Fruit fly (Drosophila melanogaster) whole organism, embryonic: ENCODE measurements around the gene ct.
A peak's percentile ranks its signal among the peaks of the same experiment; 100 is the strongest.

Source experiments
- Asciz ChIP-seq: fragments of 200-800 bp; sonication (Bioruptor generic); optimal IDR thresholded peaks from 2 replicates; lab custom pipeline; 2017; ENCODE audit warnings: missing biosample characterization, mild to moderate bottlenecking, missing genetic modification characterization, missing genetic modification reagents
- Atf3 ChIP-seq: fragments of 200-800 bp; sonication (Bioruptor generic); optimal IDR thresholded peaks from 3 replicates; lab custom pipeline; 2016; ENCODE audit warnings: missing biosample characterization, missing genetic modification characterization
- B-H2 ChIP-seq: fragments of 200-800 bp; sonication (Bioruptor generic); optimal IDR thresholded peaks from 2 replicates; lab custom pipeline; 2018; ENCODE audit warnings: missing biosample characterization, mild to moderate bottlenecking, missing genetic modification characterization
- CG10209 ChIP-seq: fragments of 200-800 bp; sonication (Bioruptor generic); optimal IDR thresholded peaks from 3 replicates; lab custom pipeline; 2017; ENCODE audit warnings: missing biosample characterization, mild to moderate bottlenecking, missing genetic modification characterization, missing genetic modification reagents
- CG10431 ChIP-seq: fragments of 200-800 bp; sonication (Bioruptor generic); optimal IDR thresholded peaks from 3 replicates; lab custom pipeline; 2018; ENCODE audit warnings: missing biosample characterization, mild to moderate bottlenecking, missing genetic modification characterization
- CG10959 ChIP-seq: fragments of 200-800 bp; sonication (Bioruptor generic); IDR thresholded peaks from 2 replicates; pipeline ENCODE4 v1.3.6; 2022; ENCODE audit warnings: missing biosample characterization, missing genetic modification characterization
- CG11093 ChIP-seq: fragments of 200-800 bp; sonication (Bioruptor generic); IDR thresholded peaks from 3 replicates; pipeline ENCODE4 v1.3.6; 2022; ENCODE audit warnings: missing biosample characterization, missing genetic modification characterization
- CG11695 ChIP-seq: fragments of 200-800 bp; sonication (Bioruptor generic); IDR thresholded peaks from 3 replicates; pipeline ENCODE4 v1.3.6; 2022; ENCODE audit warnings: missing biosample characterization, missing genetic modification characterization
- CG11696 ChIP-seq: fragments of 200-800 bp; sonication (Bioruptor generic); IDR thresholded peaks from 2 replicates; pipeline ENCODE4 v1.3.6; 2022; ENCODE audit warnings: missing biosample characterization, missing genetic modification characterization
- CG12155 ChIP-seq: fragments of 200-800 bp; sonication (Bioruptor generic); optimal IDR thresholded peaks from 3 replicates; lab custom pipeline; 2016; ENCODE audit warnings: missing biosample characterization, missing genetic modification characterization
- CG14014 ChIP-seq: fragments of 200-800 bp; sonication (Bioruptor generic); IDR thresholded peaks from 2 replicates; pipeline ENCODE4 v1.3.6; 2022; ENCODE audit warnings: missing biosample characterization, missing genetic modification characterization
- CG2678 ChIP-seq: fragments of 200-800 bp; sonication (Bioruptor generic); optimal IDR thresholded peaks from 3 replicates; lab custom pipeline; 2019; ENCODE audit warnings: missing biosample characterization, mild to moderate bottlenecking, missing genetic modification characterization, moderate library complexity
- CG31365 ChIP-seq: fragments of 200-800 bp; sonication (Bioruptor generic); optimal IDR thresholded peaks from 2 replicates; lab custom pipeline; 2018; ENCODE audit warnings: missing biosample characterization, mild to moderate bottlenecking, missing genetic modification characterization
- CG4360 ChIP-seq: fragments of 200-800 bp; sonication (Bioruptor generic); IDR thresholded peaks from 2 replicates; pipeline ENCODE4 v1.3.6; 2022; ENCODE audit warnings: missing biosample characterization, missing genetic modification characterization
- CG4707 ChIP-seq: fragments of 200-800 bp; sonication (Bioruptor generic); optimal IDR thresholded peaks from 2 replicates; lab custom pipeline; 2018; ENCODE audit warnings: missing biosample characterization, mild to moderate bottlenecking, missing genetic modification characterization, moderate library complexity
- CG4854 ChIP-seq: fragments of 200-800 bp; sonication (Bioruptor generic); optimal IDR thresholded peaks from 2 replicates; lab custom pipeline; 2016; ENCODE audit warnings: missing biosample characterization, missing genetic modification characterization, inconsistent platforms
- CG5180 ChIP-seq: fragments of 200-800 bp; sonication (Bioruptor generic); optimal IDR thresholded peaks from 3 replicates; lab custom pipeline; 2017; ENCODE audit warnings: missing biosample characterization, missing genetic modification characterization, mild to moderate bottlenecking, moderate library complexity, missing genetic modification reagents
- CG6854 ChIP-seq: fragments of 200-800 bp; sonication (Bioruptor generic); optimal IDR thresholded peaks from 3 replicates; lab custom pipeline; 2017; ENCODE audit warnings: missing biosample characterization, mild to moderate bottlenecking, missing genetic modification characterization
- CG7556 ChIP-seq: fragments of 200-800 bp; sonication (Bioruptor generic); optimal IDR thresholded peaks from 2 replicates; lab custom pipeline; 2017; ENCODE audit warnings: missing biosample characterization, mild to moderate bottlenecking, missing genetic modification characterization
- CG8089 ChIP-seq: fragments of 200-800 bp; sonication (Bioruptor generic); optimal IDR thresholded peaks from 3 replicates; lab custom pipeline; 2016; ENCODE audit warnings: missing biosample characterization, missing genetic modification characterization
- CG9609 ChIP-seq: fragments of 200-800 bp; sonication (Bioruptor generic); optimal IDR thresholded peaks from 3 replicates; lab custom pipeline; 2016; ENCODE audit warnings: missing biosample characterization, missing genetic modification characterization
- Dek ChIP-seq: fragments of 200-800 bp; sonication (Bioruptor generic); optimal IDR thresholded peaks from 3 replicates; lab custom pipeline; 2019; ENCODE audit warnings: missing biosample characterization, mild to moderate bottlenecking, missing genetic modification characterization, moderate library complexity
- Elba2 ChIP-seq: fragments of 200-800 bp; sonication (Bioruptor generic); optimal IDR thresholded peaks from 3 replicates; lab custom pipeline; 2016; ENCODE audit warnings: missing biosample characterization, missing genetic modification characterization
- Fer2 ChIP-seq: fragments of 200-800 bp; sonication (Bioruptor generic); optimal IDR thresholded peaks from 2 replicates; lab custom pipeline; 2018; ENCODE audit warnings: missing biosample characterization, mild to moderate bottlenecking, missing genetic modification characterization, moderate library complexity
- HmgZ ChIP-seq: fragments of 200-800 bp; sonication (Bioruptor generic); optimal IDR thresholded peaks from 2 replicates; lab custom pipeline; 2018; ENCODE audit warnings: missing biosample characterization, mild to moderate bottlenecking, missing genetic modification characterization
- Hmr ChIP-seq: fragments of 200-800 bp; sonication (Bioruptor generic); optimal IDR thresholded peaks from 3 replicates; lab custom pipeline; 2017; ENCODE audit warnings: mild to moderate bottlenecking, missing biosample characterization, missing genetic modification reagents, missing genetic modification characterization
- Hmx ChIP-seq: fragments of 200-800 bp; sonication (Bioruptor generic); optimal IDR thresholded peaks from 2 replicates; lab custom pipeline; 2016; ENCODE audit warnings: missing biosample characterization, missing genetic modification characterization
- Meics ChIP-seq: fragments of 200-800 bp; sonication (Bioruptor generic); optimal IDR thresholded peaks from 2 replicates; lab custom pipeline; 2017; ENCODE audit warnings: missing biosample characterization, mild to moderate bottlenecking, missing genetic modification characterization
- Myb ChIP-seq: fragments of 200-800 bp; sonication (Bioruptor generic); optimal IDR thresholded peaks from 2 replicates; lab custom pipeline; 2016; ENCODE audit warnings: missing biosample characterization, missing genetic modification characterization
- Nf-YC ChIP-seq: fragments of 200-800 bp; optimal IDR thresholded peaks from 3 replicates; lab custom pipeline; 2019; ENCODE audit warnings: missing biosample characterization, mild to moderate bottlenecking, missing genetic modification characterization, moderate library complexity
- Ravus ChIP-seq: fragments of 200-800 bp; sonication (Bioruptor generic); IDR thresholded peaks from 2 replicates; pipeline ENCODE4 v1.3.6; 2022; ENCODE audit warnings: missing biosample characterization, missing genetic modification characterization
- TFAM ChIP-seq: fragments of 200-800 bp; sonication (Bioruptor generic); optimal IDR thresholded peaks from 2 replicates; lab custom pipeline; 2017; ENCODE audit warnings: missing biosample characterization, missing genetic modification characterization, inconsistent platforms
- aop ChIP-seq: fragments of 200-800 bp; sonication (Bioruptor generic); IDR thresholded peaks from 2 replicates; pipeline ENCODE4 v1.3.6; 2022; ENCODE audit warnings: missing biosample characterization, missing genetic modification characterization
- bowl ChIP-seq: fragments of 200-800 bp; sonication (Bioruptor generic); IDR thresholded peaks from 2 replicates; pipeline ENCODE4 v1.3.6; 2022; ENCODE audit warnings: missing biosample characterization, missing genetic modification characterization
- cato ChIP-seq: fragments of 200-800 bp; sonication (Bioruptor generic); optimal IDR thresholded peaks from 2 replicates; lab custom pipeline; 2016; ENCODE audit warnings: missing biosample characterization, missing genetic modification characterization, borderline replicate concordance
- corto ChIP-seq: fragments of 200-800 bp; sonication (Bioruptor generic); optimal IDR thresholded peaks from 2 replicates; lab custom pipeline; 2016; ENCODE audit warnings: missing biosample characterization, mild to moderate bottlenecking, missing genetic modification characterization, moderate library complexity
- ems ChIP-seq: fragments of 200-800 bp; sonication (Bioruptor generic); optimal IDR thresholded peaks from 3 replicates; lab custom pipeline; 2016; ENCODE audit warnings: missing biosample characterization, missing genetic modification characterization
- fd64A ChIP-seq: fragments of 200-800 bp; sonication (Bioruptor generic); optimal IDR thresholded peaks from 3 replicates; lab custom pipeline; 2018; ENCODE audit warnings: missing biosample characterization, mild to moderate bottlenecking, missing genetic modification characterization
- fd96Cb ChIP-seq: fragments of 200-800 bp; sonication (Bioruptor generic); optimal IDR thresholded peaks from 2 replicates; lab custom pipeline; 2018; ENCODE audit warnings: missing biosample characterization, mild to moderate bottlenecking, missing genetic modification characterization, moderate library complexity
- grau ChIP-seq: fragments of 200-800 bp; optimal IDR thresholded peaks from 3 replicates; lab custom pipeline; 2019; ENCODE audit warnings: missing biosample characterization, mild to moderate bottlenecking, missing genetic modification characterization, moderate library complexity
- hkb ChIP-seq, 2 experiments: fragments of 200-800 bp in 1 of 2; fragments of >200 bp in 1 of 2; sonication (Bioruptor generic) in 1 of 2; IDR thresholded peaks in 1 of 2; optimal IDR thresholded peaks in 1 of 2; 2 replicates each; pipeline versions ENCODE4 v1.3.6 to Lab custom; 2017 to 2022; ENCODE audit warnings: missing biosample characterization in 1 of 2, missing genetic modification characterization in 1 of 2
- kah ChIP-seq: fragments of 200-800 bp; sonication (Bioruptor generic); optimal IDR thresholded peaks from 2 replicates; lab custom pipeline; 2018; ENCODE audit warnings: missing biosample characterization, mild to moderate bottlenecking, missing genetic modification characterization
- lbe ChIP-seq: fragments of 200-800 bp; sonication (Bioruptor generic); optimal IDR thresholded peaks from 2 replicates; lab custom pipeline; 2016; ENCODE audit warnings: missing biosample characterization, mild to moderate bottlenecking, missing genetic modification characterization
- lilli ChIP-seq: fragments of 200-800 bp; sonication (Bioruptor generic); optimal IDR thresholded peaks from 3 replicates; lab custom pipeline; 2016; ENCODE audit warnings: missing biosample characterization, missing genetic modification characterization
- oc ChIP-seq: fragments of 200-800 bp; sonication (Bioruptor generic); optimal IDR thresholded peaks from 2 replicates; lab custom pipeline; 2018; ENCODE audit warnings: missing biosample characterization, mild to moderate bottlenecking, missing genetic modification characterization, moderate library complexity
- scrt ChIP-seq: fragments of 200-800 bp; sonication (Bioruptor generic); optimal IDR thresholded peaks from 2 replicates; lab custom pipeline; 2018; ENCODE audit warnings: missing biosample characterization, mild to moderate bottlenecking, missing genetic modification characterization, moderate library complexity
- ssp ChIP-seq: fragments of 200-800 bp; sonication (Bioruptor generic); IDR thresholded peaks from 2 replicates; pipeline ENCODE4 v1.3.6; 2022; ENCODE audit warnings: missing biosample characterization, missing genetic modification characterization
- stwl ChIP-seq: fragments of 200-800 bp; sonication (Bioruptor generic); optimal IDR thresholded peaks from 3 replicates; lab custom pipeline; 2018; ENCODE audit warnings: missing biosample characterization, mild to moderate bottlenecking, missing genetic modification characterization, moderate library complexity
- trem ChIP-seq: fragments of 200-800 bp; optimal IDR thresholded peaks from 3 replicates; lab custom pipeline; 2019; ENCODE audit warnings: missing biosample characterization, mild to moderate bottlenecking, missing genetic modification characterization, moderate library complexity
- zen2 ChIP-seq: fragments of 200-800 bp; sonication (Bioruptor generic); IDR thresholded peaks from 3 replicates; pipeline ENCODE4 v1.3.6; 2022; ENCODE audit warnings: missing biosample characterization, missing genetic modification characterization; ENCODE audit not compliant: partially characterized antibody

ct gene

dm6 chrX:7690683-7691082 is 82.5 kb downstream of the ct start (continued):
- TF ChIP-seq CG14014 (peak; percentile 53; the same call in 1 of the 2 replicates), Hmx (GFP tag; lab: Kevin White, UChicago) (no peak), oc (tag; lab: Kevin White, UChicago) (no peak), Atf3 (GFP tag; lab: Kevin White, UChicago) (peak; percentile 28), cato (GFP tag; lab: Kevin White, UChicago) (no peak), hkb (optimal IDR thresholded peaks at IDR 0.05; lab: Kevin White, UChicago) (no peak), hkb (GFP tag; IDR thresholded peaks at IDR 0.05; lab: Robert Waterston, UW) (peak; percentile 54; the same call in 1 of the 2 replicates), fd96Cb (tag; lab: Kevin White, UChicago) (no peak), CG4707 (GFP tag; lab: Kevin White, UChicago) (peak; percentile 48), CG6854 (GFP tag; lab: Kevin White, UChicago) (peak; percentile 68), CG8089 (peak; percentile 34), ems (GFP tag; lab: Kevin White, UChicago) (no peak), HmgZ (peak; percentile 31), CG10209 (peak; percentile 39), CG12155 (GFP tag; lab: Kevin White, UChicago) (peak; percentile 7), Hmr (no peak), CG11695 (GFP tag; lab: Robert Waterston, UW) (0 out of 3 replicates have a peak, but pooled peaks have one; percentile 32), bowl (GFP tag; lab: Robert Waterston, UW) (0 out of 2 replicates have a peak, but pooled peaks have one; percentile 34), Nf-YC (tag; lab: Kevin White, UChicago) (peak; percentile 46), CG10959 (GFP tag; lab: Robert Waterston, UW) (no peak), Fer2 (tag; lab: Kevin White, UChicago) (peak; percentile 26), CG5180 (GFP tag; lab: Kevin White, UChicago) (peak; percentile 73), ssp (GFP tag; lab: Robert Waterston, UW) (no peak), TFAM (no peak), fd64A (peak; percentile 79), Ravus (no peak), zen2 (GFP tag; lab: Robert Waterston, UW) (no peak), CG7556 (no peak), trem (tag; lab: Kevin White, UChicago) (peak; percentile 17), Elba2 (GFP tag; lab: Kevin White, UChicago) (no peak), B-H2 (GFP tag; lab: Kevin White, UChicago) (peak; percentile 61), CG2678 (tag; lab: Kevin White, UChicago) (no peak), Asciz (GFP tag; lab: Kevin White, UChicago) (peak; percentile 76), Dek (tag; lab: Kevin White, UChicago) (no peak), lbe (peak; percentile 2), corto (GFP tag; lab: Kevin White, UChicago) (no peak), CG4854 (GFP tag; lab: Kevin White, UChicago) (peak; percentile 33), CG31365 (tag; lab: Kevin White, UChicago) (peak; percentile 50), CG11696 (GFP tag; lab: Robert Waterston, UW) (no peak), kah (GFP tag; lab: Kevin White, UChicago) (peak; percentile 61), Meics (GFP tag; lab: Kevin White, UChicago) (peak; percentile 65), CG10431 (GFP tag; lab: Kevin White, UChicago) (peak; percentile 84), aop (GFP tag; lab: Robert Waterston, UW) (no peak), CG9609 (GFP tag; lab: Kevin White, UChicago) (no peak), CG4360 (peak; percentile 59), Myb (no peak), grau (tag; lab: Kevin White, UChicago) (peak; percentile 47), stwl (tag; lab: Kevin White, UChicago) (peak; percentile 19), scrt (GFP tag; lab: Kevin White, UChicago) (no peak), CG11093 (GFP tag; lab: Robert Waterston, UW) (no peak), lilli (GFP tag; lab: Kevin White, UChicago) (no peak)
